Worm (Caenorhabditis elegans) whole organism, L4 larva: ENCODE measurements around the gene stdh-2.

Experiments
- R02D3.7 ChIP-seq: fragments of 150-350 bp; sonication (generic microtip); optimal IDR thresholded peaks from 3 replicates; lab custom pipeline; 2014; ENCODE audit warnings: missing biosample characterization, missing genetic modification characterization
- Y105C5A.15 ChIP-seq: fragments of 200-800 bp; sonication (Bioruptor generic); IDR thresholded peaks from 2 replicates; pipeline ENCODE4 v1.3.6; 2022; ENCODE audit warnings: missing genetic modification characterization, missing compliant biosample characterization
- ama-1 ChIP-seq: fragments of 150-350 bp; optimal IDR thresholded peaks from 2 replicates; lab custom pipeline; 2014; ENCODE audit warnings: inconsistent platforms, mixed read lengths
- ces-1 ChIP-seq: fragments of 150-350 bp; sonication (generic microtip); optimal IDR thresholded peaks from 4 replicates; lab custom pipeline; 2014; ENCODE audit warnings: missing biosample characterization, missing genetic modification reagents, missing genetic modification characterization
- daf-12 ChIP-seq: fragments of 150-350 bp; optimal IDR thresholded peaks from 2 replicates; lab custom pipeline; 2014; ENCODE audit warnings: missing biosample characterization, missing genetic modification reagents, missing genetic modification characterization
- lin-13 ChIP-seq: fragments of 150-350 bp; optimal IDR thresholded peaks from 2 replicates; lab custom pipeline; 2014; ENCODE audit warnings: missing biosample characterization, missing genetic modification reagents, missing genetic modification characterization
- lir-3 ChIP-seq: sonication (generic microtip); optimal IDR thresholded peaks from 2 replicates; lab custom pipeline; 2016; ENCODE audit warnings: mild to moderate bottlenecking, missing genetic modification characterization, missing compliant biosample characterization
- nhr-42 ChIP-seq: fragments of 200-800 bp; sonication (Bioruptor generic); IDR thresholded peaks from 2 replicates; pipeline ENCODE4 v1.3.6; 2022; ENCODE audit warnings: missing genetic modification characterization, missing compliant biosample characterization
- skn-1 ChIP-seq: fragments of 150-350 bp; optimal IDR thresholded peaks from 2 replicates; lab custom pipeline; 2014; ENCODE audit warnings: missing biosample characterization, missing genetic modification characterization
- snpc-4 ChIP-seq: fragments of 150-350 bp; optimal IDR thresholded peaks from 2 replicates; lab custom pipeline; 2014; ENCODE audit warnings: missing biosample characterization, missing genetic modification characterization
- unc-130 ChIP-seq: sonication (generic microtip); optimal IDR thresholded peaks from 2 replicates; lab custom pipeline; 2016; ENCODE audit warnings: missing genetic modification reagents, missing genetic modification characterization, missing compliant biosample characterization
- unc-39 ChIP-seq: sonication (generic microtip); optimal IDR thresholded peaks from 2 replicates; lab custom pipeline; 2017; ENCODE audit warnings: missing biosample characterization, missing genetic modification characterization
- zfp-3 ChIP-seq: fragments of 200-800 bp; sonication (Bioruptor generic); conservative IDR thresholded peaks from 2 replicates; pipeline ENCODE4 v1.3.6; 2022; ENCODE audit warnings: missing genetic modification reagents, missing genetic modification characterization, missing compliant biosample characterization

- no peak for TF ChIP-seq R02D3.7 (tag; lab: Kevin White, UChicago)
- no peak for TF ChIP-seq ama-1 (lab: Kevin White, UChicago)
- TF ChIP-seq ces-1 (GFP tag; lab: Kevin White, UChicago): no peak
- no peak for TF ChIP-seq lir-3 (tag; lab: Kevin White, UChicago)
- TF ChIP-seq nhr-42: no peak
- no peak for TF ChIP-seq snpc-4 (tag; lab: Kevin White, UChicago)
- no peak for TF ChIP-seq unc-39 (tag; lab: Kevin White, UChicago)
- TF ChIP-seq skn-1: no peak
- no peak for TF ChIP-seq daf-12 (tag; lab: Kevin White, UChicago)
- TF ChIP-seq Y105C5A.15 (GFP tag; lab: Robert Waterston, UW): no peak
- TF ChIP-seq zfp-3: no peak
- TF ChIP-seq unc-130 (GFP tag; lab: Kevin White, UChicago): no peak
- no peak for TF ChIP-seq lin-13 (GFP tag; lab: Kevin White, UChicago)
Observed at ce11 chrV:16182918-16183317, 41.2 kb upstream of the stdh-2 start, which contains the start of gene srh-277.
